Fruit fly (Drosophila melanogaster) whole organism: ENCODE results near the gene myd.

ENCODE experiments used
- CG8478 ChIP-seq: fragments of >200 bp; optimal IDR thresholded peaks from 2 replicates; lab custom pipeline; 2018; ENCODE audit warnings: inconsistent platforms
- Dll ChIP-seq: fragments of >200 bp; optimal IDR thresholded peaks from 2 replicates; lab custom pipeline; 2017
- EcR ChIP-seq, 2 experiments: fragments of >200 bp; optimal IDR thresholded peaks; 2 replicates each; lab custom pipeline; 2017; ENCODE audit warnings: missing biosample characterization in 2 of 2, missing genetic modification characterization in 2 of 2, missing genetic modification reagents in 2 of 2
- pan ChIP-seq: fragments of >200 bp; optimal IDR thresholded peaks from 2 replicates; lab custom pipeline; 2017
- psq ChIP-seq: fragments of >200 bp; optimal IDR thresholded peaks from 2 replicates; lab custom pipeline; 2017
- usp ChIP-seq: fragments of >200 bp; optimal IDR thresholded peaks from 2 replicates; lab custom pipeline; 2017; ENCODE audit warnings: missing biosample characterization, missing genetic modification characterization, mixed read lengths

DNA sequence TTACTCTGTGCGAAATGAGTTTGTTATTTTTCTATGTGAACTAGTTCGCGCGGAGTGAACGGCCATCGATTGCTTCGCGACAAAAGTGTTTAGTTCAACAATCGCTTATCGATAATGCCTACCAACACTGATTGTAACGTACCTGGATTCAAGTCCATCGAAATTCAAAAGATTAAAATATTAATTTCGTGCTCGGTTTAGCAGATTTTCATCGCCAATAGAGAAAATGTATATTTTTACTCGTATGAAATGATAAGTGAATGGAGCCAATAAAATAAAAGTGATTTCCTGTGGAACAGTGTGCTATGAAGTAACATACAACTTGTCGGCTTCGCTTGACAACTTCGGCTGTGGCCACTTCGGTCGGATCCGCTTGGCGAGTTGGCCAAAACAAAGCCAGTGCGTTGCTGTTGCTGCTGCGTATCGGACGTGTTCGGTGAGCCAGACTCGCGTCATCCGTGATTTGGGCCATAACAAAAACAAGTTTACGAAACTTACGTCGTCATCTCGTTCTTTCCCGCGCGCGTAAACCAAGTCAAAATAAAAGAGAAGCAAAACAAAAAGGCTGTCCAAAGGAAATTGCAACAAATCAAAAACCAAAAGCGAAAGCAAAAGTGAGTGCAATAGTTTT lies at the start of gene myd, which contains the start of gene CG5555:
- TF ChIP-seq Dll (lab: Kevin White, UChicago) (no peak), usp (no peak), EcR (GFP tag; optimal IDR thresholded peaks at IDR 0.05; lab: Kevin White, UChicago) (no peak), pan (lab: Kevin White, UChicago) (no peak), CG8478 (lab: Kevin White, UChicago) (no peak), psq (no peak)
